Worm (Caenorhabditis elegans): Measurements from ENCODE around the gene Y38E10A.9.
A peak's percentile ranks its signal among the peaks of the same experiment; 100 is the strongest.

The Y38E10A.9 gene

DNA sequence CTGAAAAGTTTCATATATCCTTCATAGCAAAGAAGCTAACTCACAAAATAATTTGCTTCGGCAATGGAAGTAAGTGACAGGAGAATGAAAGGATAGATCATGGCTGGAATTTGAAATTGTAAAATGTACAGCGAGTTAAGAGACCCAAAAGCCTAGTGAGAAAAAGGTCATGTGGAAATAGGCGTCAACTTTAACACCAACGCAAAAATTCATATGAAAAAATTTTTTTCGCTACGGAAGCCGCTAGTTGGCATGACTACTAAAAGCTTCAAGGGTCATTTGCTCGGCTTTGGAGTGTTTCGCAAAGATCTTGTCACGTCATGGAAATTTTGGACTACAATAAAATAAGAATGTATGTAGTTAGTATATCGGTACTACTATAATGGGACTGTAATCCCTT lies 38.2 kb upstream of the Y38E10A.9 start, which contains the start of gene Y38E10A.1:
Gene Y38E10A.1, minus strand, starts transcription at position 101 of the 400 bp plus-strand sequence.
- TF ChIP-seq attf-6 (GFP tag; IDR thresholded peaks at IDR 0.05), result no peak
- no peak for TF ChIP-seq F37B4.10 (GFP tag; IDR thresholded peaks at IDR 0.05)
- TF ChIP-seq madf-3 (GFP tag; IDR thresholded peaks at IDR 0.05), result no peak
- TF ChIP-seq aptf-2 (GFP tag; conservative IDR thresholded peaks at IDR 0.05), result no peak
- no peak for TF ChIP-seq Y79H2A.3 (GFP tag; conservative IDR thresholded peaks at IDR 0.05)
- TF ChIP-seq Y95B8A.8 (GFP tag; IDR thresholded peaks at IDR 0.05), result no peak
- no peak for TF ChIP-seq ZK185.1 (tag; optimal IDR thresholded peaks at IDR 0.05; ENCODE audit: poor library complexity, severe bottlenecking)
- no peak for TF ChIP-seq F23B12.7 (tag; optimal IDR thresholded peaks at IDR 0.05; ENCODE audit: insufficient read depth)
- no peak for TF ChIP-seq die-1 (tag; optimal IDR thresholded peaks at IDR 0.05)
- no peak for TF ChIP-seq zim-3 (tag; optimal IDR thresholded peaks at IDR 0.05)
- TF ChIP-seq nhr-27 (tag; optimal IDR thresholded peaks at IDR 0.05), result no peak
- no peak for TF ChIP-seq ztf-26 (tag; optimal IDR thresholded peaks at IDR 0.05)
- no peak for TF ChIP-seq mcd-1 (GFP tag; IDR thresholded peaks at IDR 0.05)

DNA sequence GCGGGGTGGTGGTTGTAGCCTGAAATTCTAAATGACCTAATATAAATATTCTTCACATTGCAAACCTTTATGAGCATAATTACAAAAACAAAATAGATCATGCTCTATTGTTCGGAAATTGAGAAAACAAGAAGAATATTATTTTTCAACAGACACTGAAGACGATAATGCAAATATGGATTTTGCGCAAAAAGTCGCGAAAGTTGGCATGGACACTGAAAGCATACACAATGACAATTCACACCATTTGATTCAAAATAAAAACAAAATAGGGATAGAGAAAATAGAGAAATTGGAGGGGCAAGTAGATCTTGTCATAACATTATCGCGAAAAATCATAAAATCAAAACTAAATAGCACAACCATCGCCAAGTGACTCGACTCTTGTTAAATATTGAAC lies 36.0 kb upstream of the Y38E10A.9 start, which contains the start of gene Y38E10A.35:
Gene Y38E10A.35, minus strand, starts transcription at position 101 of the 400 bp plus-strand sequence.
- TF ChIP-seq egl-18 (GFP tag; IDR thresholded peaks at IDR 0.05) (no peak), dox-1 (GFP tag; IDR thresholded peaks at IDR 0.05) (no peak), F57C9.4 (tag; optimal IDR thresholded peaks at IDR 0.05) (no peak), snpc-3.4 (tag; optimal IDR thresholded peaks at IDR 0.05) (no peak), hlh-26 (GFP tag; conservative IDR thresholded peaks at IDR 0.05) (no peak), ets-4 (GFP tag; optimal IDR thresholded peaks at IDR 0.05) (no peak), aptf-2 (GFP tag; conservative IDR thresholded peaks at IDR 0.05) (no peak)

DNA sequence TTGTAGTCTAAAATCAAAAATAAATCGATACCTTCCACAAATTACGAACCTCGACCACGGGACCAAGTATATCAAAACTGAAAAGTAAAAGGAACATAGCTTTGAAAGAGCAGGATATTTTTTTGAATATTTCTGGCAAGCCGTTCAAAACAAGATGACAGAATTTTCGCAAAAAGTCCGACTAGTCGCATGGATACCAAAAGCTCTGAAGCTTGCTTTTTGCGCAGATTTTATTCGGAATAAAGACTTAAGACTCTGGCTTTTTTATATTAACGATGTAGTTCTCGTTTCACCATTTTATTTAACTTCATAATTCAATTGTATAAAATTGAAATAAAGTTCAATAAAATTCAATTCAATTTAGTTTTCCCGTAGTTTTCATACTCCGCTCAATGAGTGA lies 35.2 kb upstream of the Y38E10A.9 start, which contains the start of gene Y38E10A.2:
Gene Y38E10A.2, minus strand, starts transcription at position 101 of the 400 bp plus-strand sequence.
- no peak for TF ChIP-seq ztf-3 (GFP tag; optimal IDR thresholded peaks at IDR 0.05)
- no peak for TF ChIP-seq Y53F4B.3 (GFP tag; IDR thresholded peaks at IDR 0.05)

DNA sequence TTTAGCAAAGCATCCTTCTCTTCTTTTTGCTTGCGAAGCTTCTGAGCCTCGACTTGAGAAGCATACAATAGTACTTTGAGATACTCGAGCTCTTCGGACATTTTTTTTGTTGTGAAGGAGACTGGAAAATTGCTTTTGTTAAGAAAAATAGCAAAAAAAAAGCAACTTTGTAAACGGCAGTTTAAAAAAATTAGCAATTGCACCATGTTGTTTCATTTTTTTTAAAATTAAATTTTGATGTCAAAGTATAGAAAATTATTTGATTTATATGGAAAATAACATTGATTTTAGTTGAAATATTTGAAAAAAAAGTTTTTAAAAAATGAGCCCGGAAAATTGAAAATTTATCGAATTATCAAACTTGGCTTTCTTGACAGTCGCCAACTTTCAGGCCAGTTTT lies 34.1 kb upstream of the Y38E10A.9 start, which contains the start of gene Y38E10A.3:
Gene Y38E10A.3, minus strand, starts transcription at position 101 of the 400 bp plus-strand sequence.
- TF ChIP-seq Y95B8A.8 (GFP tag; IDR thresholded peaks at IDR 0.05) (no peak), rpc-1 (optimal IDR thresholded peaks at IDR 0.05) (no peak), rpc-1 (tag; optimal IDR thresholded peaks at IDR 0.05) (no peak), let-607 (tag; optimal IDR thresholded peaks at IDR 0.05) (no peak), F52B5.7 (tag; optimal IDR thresholded peaks at IDR 0.05) (no peak), gei-17 (GFP tag; optimal IDR thresholded peaks at IDR 0.05) (no peak), Y56A3A.18 (GFP tag; IDR thresholded peaks at IDR 0.05) (no peak), mcd-1 (GFP tag; IDR thresholded peaks at IDR 0.05) (no peak), ceh-91 (GFP tag; IDR thresholded peaks at IDR 0.05) (no peak), F55B11.4 (tag; optimal IDR thresholded peaks at IDR 0.05; ENCODE audit: borderline replicate concordance, insufficient read depth) (no peak), F37B4.10 (GFP tag; IDR thresholded peaks at IDR 0.05) (no peak), B0035.1 (tag; optimal IDR thresholded peaks at IDR 0.05) (no peak)

DNA sequence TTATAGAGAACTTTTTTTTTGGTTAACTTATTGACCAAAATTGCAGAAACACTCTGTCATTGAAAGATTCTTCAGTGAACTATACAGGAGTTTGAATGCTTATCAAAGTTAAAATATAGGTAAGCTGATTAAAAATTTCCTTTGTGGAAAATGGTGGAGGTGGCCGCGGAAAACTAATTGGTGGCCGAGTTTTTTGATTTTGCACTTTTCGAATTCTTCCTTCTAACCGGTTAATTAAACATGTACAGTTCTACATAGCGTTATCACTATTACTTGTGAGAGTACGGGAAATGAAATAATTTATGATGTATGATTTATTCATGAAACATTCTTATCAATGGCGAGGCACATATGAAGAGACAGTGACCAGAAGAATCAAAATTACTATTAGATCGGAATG lies 31.0 kb upstream of the Y38E10A.9 start, which contains the start of gene clec-8:
Gene clec-8, minus strand, starts transcription at position 308 of the 400 bp plus-strand sequence.
- TF ChIP-seq unc-62 (GFP tag; optimal IDR thresholded peaks at IDR 0.05), result no peak
- TF ChIP-seq nhr-80 (tag; optimal IDR thresholded peaks at IDR 0.05), result peak; percentile 85
- no peak for TF ChIP-seq T07F8.4 (tag; optimal IDR thresholded peaks at IDR 0.05)
- TF ChIP-seq dox-1 (GFP tag; IDR thresholded peaks at IDR 0.05), result 0 out of 2 replicates have a peak, but pooled peaks have one; percentile 12

Measured in whole organism, young adult.